Fruit fly (Drosophila melanogaster) whole organism, prepupa: ENCODE results near the gene pyd.

Experiments used
- Sox14 ChIP-seq: fragments of 200-800 bp; sonication (Bioruptor generic); optimal IDR thresholded peaks from 3 replicates; lab custom pipeline; 2016; ENCODE audit warnings: missing biosample characterization, missing genetic modification characterization
- eg ChIP-seq: fragments of 200-800 bp; sonication (Bioruptor generic); IDR thresholded peaks from 3 replicates; pipeline ENCODE4 v1.3.6; 2022; ENCODE audit warnings: missing biosample characterization, missing genetic modification characterization
- fd85E ChIP-seq: fragments of 200-800 bp; sonication (Bioruptor generic); optimal IDR thresholded peaks from 3 replicates; lab custom pipeline; 2016; ENCODE audit warnings: missing biosample characterization, missing genetic modification characterization
- salr ChIP-seq, 2 experiments: fragments of 200-800 bp; sonication (Bioruptor generic); optimal IDR thresholded peaks; 3 replicates each; lab custom pipeline; 2016 to 2018; ENCODE audit warnings: missing biosample characterization in 2 of 2, missing genetic modification characterization in 2 of 2, mild to moderate bottlenecking in 1 of 2
- ss ChIP-seq, 2 experiments: fragments of 200-800 bp; sonication (Bioruptor generic); optimal IDR thresholded peaks; 2 replicates in 1 of 2; 3 replicates in 1 of 2; lab custom pipeline; 2017 to 2018; ENCODE audit warnings: mild to moderate bottlenecking in 2 of 2, missing biosample characterization in 2 of 2, missing genetic modification characterization in 2 of 2, moderate library complexity in 1 of 2
- topi ChIP-seq: fragments of 200-800 bp; sonication (Bioruptor generic); optimal IDR thresholded peaks from 3 replicates; lab custom pipeline; 2016; ENCODE audit warnings: missing biosample characterization, missing genetic modification characterization

DNA sequence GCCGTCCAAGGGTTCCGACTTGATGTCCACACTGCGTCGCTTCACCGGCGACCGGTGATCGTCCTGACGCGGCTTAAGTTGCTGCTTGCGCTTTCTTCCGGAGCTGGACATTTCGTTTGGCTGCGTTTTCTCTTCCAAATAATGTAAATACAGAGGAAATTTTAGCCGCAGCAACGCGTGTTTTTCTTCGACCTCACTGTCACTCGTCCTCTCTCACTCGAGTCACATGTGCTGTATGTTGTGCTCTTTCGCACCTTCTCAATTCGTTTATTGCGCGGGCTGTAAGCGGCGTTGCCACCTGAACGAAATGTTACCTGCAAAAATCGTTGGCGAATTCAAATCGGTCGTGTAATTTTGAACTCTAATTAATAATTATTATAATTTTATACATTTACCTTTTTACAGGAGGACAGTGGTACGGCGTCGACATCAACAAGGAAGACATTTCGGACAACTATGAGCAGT is 126.3 kb downstream of the pyd start, which contains the start of gene CG9839:
- TF ChIP-seq ss (GFP tag; optimal IDR thresholded peaks at IDR 0.05; lab: Kevin White, UChicago) (no peak), topi (GFP tag; lab: Kevin White, UChicago) (no peak), fd85E (no peak), Sox14 (no peak), salr (GFP tag; optimal IDR thresholded peaks at IDR 0.05; lab: Kevin White, UChicago) (no peak), eg (GFP tag; lab: Robert Waterston, UW) (no peak)
